Worm (Caenorhabditis elegans): ENCODE data around the gene M05D6.8.

DNA sequence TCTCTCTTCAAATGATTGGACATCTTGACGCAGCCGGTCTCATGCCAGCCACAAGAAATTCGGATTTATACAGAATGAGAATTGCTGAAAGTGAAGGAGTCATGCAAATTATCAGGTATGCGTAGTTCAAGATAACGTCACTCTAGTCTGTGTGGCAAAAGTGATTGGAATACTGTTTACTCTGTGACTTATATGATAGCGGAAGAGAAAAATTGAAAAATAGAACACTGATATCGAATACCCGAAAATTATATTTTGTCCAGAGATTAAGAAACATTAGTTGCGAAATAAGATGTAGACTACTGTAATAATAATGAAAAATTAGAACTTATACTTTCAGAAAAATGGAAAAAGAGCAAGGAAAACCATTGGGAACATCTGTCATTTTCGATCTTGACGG lies 44.5 kb upstream of the M05D6.8 start:
- TF ChIP-seq flt-1 (GFP tag; IDR thresholded peaks at IDR 0.05), result no peak
- no peak for TF ChIP-seq ama-1 (optimal IDR thresholded peaks at IDR 0.05)
- no peak for TF ChIP-seq F13C5.2 (tag; optimal IDR thresholded peaks at IDR 0.05)
- TF ChIP-seq hmg-4 (GFP tag; optimal IDR thresholded peaks at IDR 0.05), result no peak
- TF ChIP-seq scrt-1 (GFP tag; IDR thresholded peaks at IDR 0.05), result no peak
- TF ChIP-seq tbx-37 (GFP tag; conservative IDR thresholded peaks at IDR 0.05), result no peak
- no peak for TF ChIP-seq pes-1 (GFP tag; IDR thresholded peaks at IDR 0.05)

Measured in whole organism, early embryonic.